Fruit fly (Drosophila melanogaster): Measurements from ENCODE around the gene Kdm2.

The Kdm2 gene

dm6 chr3R:9051937-9052680, at the start of gene Kdm2:
Kdm2 (plus strand) TSS chr3R:9052495.
- no peak for TF ChIP-seq ss (GFP tag; optimal IDR thresholded peaks at IDR 0.05)
- peak; percentile 12 for TF ChIP-seq topi (GFP tag; optimal IDR thresholded peaks at IDR 0.05)
- peak; percentile 47 for TF ChIP-seq Eip93F (GFP tag; optimal IDR thresholded peaks at IDR 0.05)
- no peak for TF ChIP-seq CG16779 (tag; optimal IDR thresholded peaks at IDR 0.05)
- TF ChIP-seq salr (GFP tag; optimal IDR thresholded peaks at IDR 0.05) = no peak
- TF ChIP-seq CG6792 (GFP tag; optimal IDR thresholded peaks at IDR 0.05) = no peak
- TF ChIP-seq Eip75B (GFP tag; optimal IDR thresholded peaks at IDR 0.05) = peak; percentile 12
- no peak for TF ChIP-seq CG8319 (GFP tag; optimal IDR thresholded peaks at IDR 0.05)
- no peak for TF ChIP-seq CG11294 (GFP tag; IDR thresholded peaks at IDR 0.05)
- no peak for TF ChIP-seq CG7368 (GFP tag; optimal IDR thresholded peaks at IDR 0.05)
- TF ChIP-seq Sox102F (GFP tag; optimal IDR thresholded peaks at IDR 0.05) = peak; percentile 34
- TF ChIP-seq cyc (GFP tag; optimal IDR thresholded peaks at IDR 0.05) = peak; percentile 19
- TF ChIP-seq CG6276 (GFP tag; optimal IDR thresholded peaks at IDR 0.05) = no peak
- no peak for TF ChIP-seq CG3919 (GFP tag; optimal IDR thresholded peaks at IDR 0.05)
- peak; percentile 16 for TF ChIP-seq dsx (GFP tag; optimal IDR thresholded peaks at IDR 0.05; ENCODE audit: poor library complexity, severe bottlenecking)
- no peak for TF ChIP-seq Hr39 (GFP tag; optimal IDR thresholded peaks at IDR 0.05)
- TF ChIP-seq CG10669 (GFP tag; optimal IDR thresholded peaks at IDR 0.05) = no peak
- TF ChIP-seq lz (GFP tag; optimal IDR thresholded peaks at IDR 0.05) = peak; percentile 16
- no peak for TF ChIP-seq Met (GFP tag; optimal IDR thresholded peaks at IDR 0.05)
- TF ChIP-seq achi (GFP tag; optimal IDR thresholded peaks at IDR 0.05) = no peak
- TF ChIP-seq Blimp-1 (GFP tag; optimal IDR thresholded peaks at IDR 0.05) = no peak
- peak; percentile 71 for TF ChIP-seq Eip78C (GFP tag)
- TF ChIP-seq CG9139 (GFP tag; optimal IDR thresholded peaks at IDR 0.05) = no peak
- TF ChIP-seq fd59A (GFP tag; optimal IDR thresholded peaks at IDR 0.05) = no peak
- no peak for TF ChIP-seq CG10631 (GFP tag; optimal IDR thresholded peaks at IDR 0.05)
- no peak for TF ChIP-seq dac (GFP tag; optimal IDR thresholded peaks at IDR 0.05)
- no peak for TF ChIP-seq acj6 (GFP tag; optimal IDR thresholded peaks at IDR 0.05)
- TF ChIP-seq pdm3 (GFP tag; optimal IDR thresholded peaks at IDR 0.05) = peak; percentile 20
- TF ChIP-seq Ets96B (tag; optimal IDR thresholded peaks at IDR 0.05) = no peak
- TF ChIP-seq CG1621 (tag; optimal IDR thresholded peaks at IDR 0.05) = peak; percentile 79
- no peak for TF ChIP-seq net (GFP tag; optimal IDR thresholded peaks at IDR 0.05)
- no peak for TF ChIP-seq Sox14 (GFP tag; optimal IDR thresholded peaks at IDR 0.05)
- TF ChIP-seq esn (GFP tag; optimal IDR thresholded peaks at IDR 0.05) = peak; percentile 20

DNA sequence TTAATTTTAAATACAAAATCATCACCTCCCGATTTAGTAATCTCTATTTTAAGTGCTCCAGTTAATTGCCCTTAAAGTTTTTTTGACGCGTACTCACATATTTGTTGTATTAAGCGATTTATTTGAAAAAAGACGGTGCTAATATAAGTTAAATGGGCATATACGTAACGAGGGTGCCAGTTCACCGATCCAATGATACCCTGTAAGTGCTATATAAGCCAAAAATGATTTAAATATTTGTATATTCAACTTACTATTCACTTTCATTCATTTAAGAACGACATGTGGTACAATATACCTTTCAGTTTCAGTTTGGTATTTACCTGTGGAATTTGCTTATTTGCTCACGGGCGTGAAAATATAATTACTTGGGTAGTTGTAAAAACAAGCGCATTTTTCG, 49.8 kb upstream of the Kdm2 start:
- TF ChIP-seq Hr38 (GFP tag; optimal IDR thresholded peaks at IDR 0.05) (no peak), fkh (GFP tag; optimal IDR thresholded peaks at IDR 0.05) (peak; percentile 19), Eip75B (GFP tag; optimal IDR thresholded peaks at IDR 0.05) (no peak), Eip78C (GFP tag) (peak; percentile 6), Sox14 (GFP tag; optimal IDR thresholded peaks at IDR 0.05) (no peak), CG11294 (GFP tag; IDR thresholded peaks at IDR 0.05) (no peak), topi (GFP tag; optimal IDR thresholded peaks at IDR 0.05) (peak; percentile 1), Sox102F (GFP tag; optimal IDR thresholded peaks at IDR 0.05) (no peak)

DNA sequence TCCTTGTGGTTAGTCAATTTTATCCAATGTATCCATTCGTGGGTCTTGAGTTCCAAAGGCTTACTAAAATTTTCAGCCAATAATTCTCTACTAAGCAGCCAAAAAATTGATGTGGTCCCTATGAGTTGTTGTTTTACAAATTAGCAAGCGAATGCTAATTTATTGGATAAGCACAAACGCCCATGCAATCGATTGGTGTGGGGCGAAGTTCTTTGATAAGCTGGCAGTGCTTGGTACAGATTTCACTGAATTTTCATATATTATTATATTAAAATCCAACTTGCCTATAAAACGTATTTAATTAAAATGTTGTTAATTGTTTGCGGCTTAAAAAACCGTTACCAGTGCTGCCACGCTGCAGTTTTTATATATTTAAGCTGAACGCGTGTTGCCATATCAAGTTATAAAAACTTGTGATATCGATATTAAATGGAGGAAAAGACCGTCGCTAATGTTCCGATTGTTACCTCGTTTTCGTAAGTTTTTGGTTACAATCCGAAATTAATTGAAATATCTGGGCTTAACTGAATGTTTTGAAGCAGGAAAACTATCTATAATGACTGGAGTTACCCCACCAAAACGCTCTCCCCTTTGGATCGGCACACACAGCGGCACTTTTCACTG, 48.6 kb upstream of the Kdm2 start, which contains the start of the genes CG31100 and CG11980:
Gene CG31100, minus strand, starts transcription at position 51 of the 624 bp plus-strand sequence.
Gene CG11980, plus strand, starts transcription at position 418 of the 624 bp plus-strand sequence.
- TF ChIP-seq esn (GFP tag; optimal IDR thresholded peaks at IDR 0.05) = peak; percentile 33
- peak; percentile 32 for TF ChIP-seq fkh (GFP tag; optimal IDR thresholded peaks at IDR 0.05)
- TF ChIP-seq topi (GFP tag; optimal IDR thresholded peaks at IDR 0.05) = no peak
